Fruit fly (Drosophila melanogaster) whole organism, prepupa: Measurements from ENCODE around the gene CG14420.

Experiments
- CG11294 ChIP-seq: fragments of 200-800 bp; sonication (Bioruptor generic); IDR thresholded peaks from 2 replicates; pipeline ENCODE4 v1.3.6; 2022; ENCODE audit warnings: missing biosample characterization, missing genetic modification characterization
- CG11762 ChIP-seq: fragments of 200-800 bp; sonication (Bioruptor generic); optimal IDR thresholded peaks from 3 replicates; lab custom pipeline; 2016; ENCODE audit warnings: missing biosample characterization, missing genetic modification characterization; ENCODE audit not compliant: insufficient read depth
- CG11902 ChIP-seq: fragments of 200-800 bp; sonication (Bioruptor generic); optimal IDR thresholded peaks from 3 replicates; lab custom pipeline; 2016; ENCODE audit warnings: missing biosample characterization, missing genetic modification characterization
- CG4318 ChIP-seq: fragments of 200-800 bp; sonication (Bioruptor generic); optimal IDR thresholded peaks from 3 replicates; lab custom pipeline; 2017; ENCODE audit warnings: missing biosample characterization, mild to moderate bottlenecking, missing genetic modification characterization
- CG6792 ChIP-seq: fragments of 200-800 bp; sonication (Bioruptor generic); optimal IDR thresholded peaks from 3 replicates; lab custom pipeline; 2016; ENCODE audit warnings: missing biosample characterization, missing genetic modification characterization
- Eip93F ChIP-seq: fragments of 200-800 bp; sonication (Bioruptor generic); optimal IDR thresholded peaks from 2 replicates; lab custom pipeline; 2016; ENCODE audit warnings: missing biosample characterization, mild to moderate bottlenecking, missing genetic modification characterization
- Ets21C ChIP-seq: fragments of 200-800 bp; sonication (Bioruptor generic); optimal IDR thresholded peaks from 3 replicates; lab custom pipeline; 2016; ENCODE audit warnings: missing biosample characterization, missing genetic modification characterization
- Gug ChIP-seq: fragments of 200-800 bp; sonication (Bioruptor generic); IDR thresholded peaks from 2 replicates; pipeline ENCODE4 v1.3.6; 2022; ENCODE audit warnings: missing biosample characterization, missing genetic modification characterization
- Lpt ChIP-seq: fragments of 200-800 bp; sonication (Bioruptor generic); optimal IDR thresholded peaks from 3 replicates; lab custom pipeline; 2016; ENCODE audit warnings: missing biosample characterization, missing genetic modification characterization
- dsx ChIP-seq: fragments of 200-800 bp; optimal IDR thresholded peaks from 3 replicates; lab custom pipeline; 2019; ENCODE audit warnings: missing biosample characterization, mild to moderate bottlenecking, missing genetic modification characterization, moderate library complexity; ENCODE audit not compliant: poor library complexity, severe bottlenecking
- svp ChIP-seq: fragments of 200-800 bp; sonication (Bioruptor generic); peaks from one replicate; lab custom pipeline; 2016; ENCODE audit warnings: missing biosample characterization, missing genetic modification characterization

DNA sequence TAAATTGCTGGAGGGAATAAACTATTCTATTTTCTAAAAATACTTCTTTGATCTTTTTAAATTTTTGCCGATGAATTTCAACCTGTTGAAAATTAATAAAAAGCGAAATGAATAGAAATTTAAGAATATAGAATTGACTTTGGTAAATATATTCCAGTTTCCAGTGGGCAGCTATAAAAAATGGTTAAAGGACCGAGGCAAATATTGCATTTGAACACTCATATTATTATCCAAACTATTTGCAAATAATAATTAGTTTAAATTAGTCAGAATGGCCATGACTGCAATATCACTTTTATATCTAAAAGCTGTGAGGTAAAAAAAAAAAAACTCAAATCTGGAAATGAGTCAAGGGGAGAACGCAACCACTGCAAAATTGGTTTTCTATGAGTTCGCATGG is 3.8 kb upstream of the CG14420 start, which contains the start of gene CG3592:
- no peak for TF ChIP-seq CG11294 (GFP tag; lab: Robert Waterston, UW)
- TF ChIP-seq CG11902 (GFP tag; lab: Kevin White, UChicago): no peak
- no peak for TF ChIP-seq Ets21C (GFP tag; lab: Kevin White, UChicago)
- no peak for TF ChIP-seq CG11762 (GFP tag; lab: Kevin White, UChicago)
- no peak for TF ChIP-seq CG4318 (GFP tag; lab: Kevin White, UChicago)
- TF ChIP-seq dsx: no peak
- no peak for TF ChIP-seq Lpt
- no peak for TF ChIP-seq svp
- TF ChIP-seq CG6792 (GFP tag; lab: Kevin White, UChicago): no peak
- TF ChIP-seq Eip93F: no peak
- no peak for TF ChIP-seq Gug (GFP tag; lab: Robert Waterston, UW)
